Fruit fly (Drosophila melanogaster) whole organism, adult: ENCODE measurements around the gene Axs.
A peak's percentile ranks its signal among the peaks of the same experiment; 100 is the strongest.

Source experiments
- CG11617 ChIP-seq: fragments of 200-800 bp; sonication (Bioruptor generic); optimal IDR thresholded peaks from 2 replicates; lab custom pipeline; 2017; ENCODE audit warnings: mild to moderate bottlenecking, missing biosample characterization, missing genetic modification reagents, missing genetic modification characterization
- CG12768 ChIP-seq: fragments of 200-800 bp; sonication (Bioruptor generic); optimal IDR thresholded peaks from 2 replicates; lab custom pipeline; 2017; ENCODE audit warnings: missing biosample characterization, missing genetic modification characterization, mild to moderate bottlenecking, moderate library complexity, missing genetic modification reagents
- CG14711 ChIP-seq: fragments of 200-800 bp; sonication (Bioruptor generic); optimal IDR thresholded peaks from 2 replicates; lab custom pipeline; 2018; ENCODE audit warnings: missing biosample characterization, mild to moderate bottlenecking, missing genetic modification characterization, moderate library complexity
- CG1620 ChIP-seq: fragments of 200-800 bp; sonication (Bioruptor generic); optimal IDR thresholded peaks from 2 replicates; lab custom pipeline; 2016; ENCODE audit warnings: missing biosample characterization, missing genetic modification characterization
- CG33017 ChIP-seq: fragments of 200-800 bp; sonication (Bioruptor generic); optimal IDR thresholded peaks from 2 replicates; lab custom pipeline; 2018; ENCODE audit warnings: missing biosample characterization, mild to moderate bottlenecking, missing genetic modification characterization, moderate library complexity
- CG5204 ChIP-seq: fragments of 200-800 bp; sonication (Bioruptor generic); optimal IDR thresholded peaks from 2 replicates; lab custom pipeline; 2016; ENCODE audit warnings: missing biosample characterization, missing genetic modification characterization
- CG7045 ChIP-seq: fragments of 200-800 bp; sonication (Bioruptor generic); optimal IDR thresholded peaks from 2 replicates; lab custom pipeline; 2017; ENCODE audit warnings: missing biosample characterization, mild to moderate bottlenecking, missing genetic modification characterization
- CG7101 ChIP-seq: fragments of 200-800 bp; sonication (Bioruptor generic); optimal IDR thresholded peaks from 2 replicates; lab custom pipeline; 2018; ENCODE audit warnings: missing biosample characterization, mild to moderate bottlenecking, missing genetic modification characterization, moderate library complexity
- Clk ChIP-seq: fragments of 200-800 bp; sonication (Bioruptor generic); optimal IDR thresholded peaks from 2 replicates; lab custom pipeline; 2017; ENCODE audit warnings: missing biosample characterization, missing genetic modification characterization
- Crg-1 ChIP-seq: fragments of 200-800 bp; sonication (Bioruptor generic); optimal IDR thresholded peaks from 2 replicates; lab custom pipeline; 2016; ENCODE audit warnings: missing biosample characterization, missing genetic modification characterization
- Hr96 ChIP-seq: fragments of 200-800 bp; sonication (Bioruptor generic); optimal IDR thresholded peaks from 2 replicates; lab custom pipeline; 2016; ENCODE audit warnings: missing biosample characterization, missing genetic modification characterization
- Mnt ChIP-seq: fragments of 200-800 bp; sonication (Bioruptor generic); optimal IDR thresholded peaks from 2 replicates; lab custom pipeline; 2016; ENCODE audit warnings: missing biosample characterization, mild to moderate bottlenecking, missing genetic modification characterization
- bab1 ChIP-seq: fragments of 200-800 bp; sonication (Bioruptor generic); optimal IDR thresholded peaks from 3 replicates; lab custom pipeline; 2019; ENCODE audit warnings: missing biosample characterization, mild to moderate bottlenecking, missing genetic modification characterization, moderate library complexity
- cic ChIP-seq: fragments of 200-800 bp; sonication (Bioruptor generic); optimal IDR thresholded peaks from 2 replicates; lab custom pipeline; 2017; ENCODE audit warnings: missing biosample characterization, mild to moderate bottlenecking, missing genetic modification characterization, moderate library complexity
- cnc ChIP-seq, 2 experiments: fragments of >200 bp; optimal IDR thresholded peaks; 2 replicates each; lab custom pipeline; 2017
- kay ChIP-seq: fragments of 200-800 bp; sonication (Bioruptor generic); peaks from one replicate; lab custom pipeline; 2016; ENCODE audit warnings: missing biosample characterization, missing genetic modification characterization, borderline replicate concordance
- ovo ChIP-seq: fragments of 200-800 bp; sonication (Bioruptor generic); optimal IDR thresholded peaks from 2 replicates; lab custom pipeline; 2016; ENCODE audit warnings: missing biosample characterization, missing genetic modification characterization
- pad ChIP-seq: fragments of 200-800 bp; sonication (Bioruptor generic); optimal IDR thresholded peaks from 3 replicates; lab custom pipeline; 2017; ENCODE audit warnings: missing biosample characterization, missing genetic modification characterization, mild to moderate bottlenecking, moderate library complexity, missing genetic modification reagents
- tj ChIP-seq: fragments of 200-800 bp; sonication (Bioruptor generic); optimal IDR thresholded peaks from 3 replicates; lab custom pipeline; 2017; ENCODE audit warnings: missing biosample characterization, mild to moderate bottlenecking, missing genetic modification characterization, moderate library complexity
- toe ChIP-seq: fragments of 200-800 bp; sonication (Bioruptor generic); optimal IDR thresholded peaks from 2 replicates; lab custom pipeline; 2016; ENCODE audit warnings: missing biosample characterization, missing genetic modification characterization

Gene Axs

DNA sequence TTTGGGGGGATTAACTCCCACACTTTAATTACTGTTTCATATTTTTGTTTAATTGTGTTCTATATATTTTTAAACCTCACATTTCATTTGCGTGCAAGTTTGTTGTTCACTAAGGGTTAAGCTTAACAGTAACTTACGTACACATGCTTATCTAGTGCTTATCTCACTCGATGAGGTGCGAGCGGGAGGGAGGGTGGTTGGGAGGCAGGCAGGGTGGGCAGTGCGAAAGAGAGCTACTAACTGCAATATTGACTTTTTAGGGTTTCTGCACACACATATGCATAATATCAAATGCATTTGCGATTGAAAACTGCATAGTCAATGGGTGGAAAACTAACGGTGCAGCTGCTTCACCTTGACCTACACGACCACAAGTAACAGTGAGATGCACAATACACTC, 10.8 kb upstream of the Axs start:
- TF ChIP-seq CG7101 (tag; lab: Kevin White, UChicago): peak; percentile 8
- TF ChIP-seq CG33017: no peak
- no peak for TF ChIP-seq CG1620
- peak; percentile 23 for TF ChIP-seq CG11617
- peak; percentile 48 for TF ChIP-seq CG14711 (tag; lab: Kevin White, UChicago)
- no peak for TF ChIP-seq Clk
- peak; percentile 86 for TF ChIP-seq pad (GFP tag; lab: Kevin White, UChicago)
- no peak for TF ChIP-seq CG5204 (GFP tag; lab: Kevin White, UChicago)
- TF ChIP-seq bab1 (GFP tag; lab: Kevin White, UChicago): no peak
- peak; percentile 90 for TF ChIP-seq ovo (GFP tag; lab: Kevin White, UChicago)
- TF ChIP-seq cic: peak; percentile 36

- TF ChIP-seq pad (GFP tag; lab: Kevin White, UChicago) (peak; percentile 34), cnc (optimal IDR thresholded peaks at IDR 0.05; lab: Kevin White, UChicago) (no peak)
Measured at dm6 chrX:16693805-16694387, 10.2 kb upstream of the Axs start.

DNA sequence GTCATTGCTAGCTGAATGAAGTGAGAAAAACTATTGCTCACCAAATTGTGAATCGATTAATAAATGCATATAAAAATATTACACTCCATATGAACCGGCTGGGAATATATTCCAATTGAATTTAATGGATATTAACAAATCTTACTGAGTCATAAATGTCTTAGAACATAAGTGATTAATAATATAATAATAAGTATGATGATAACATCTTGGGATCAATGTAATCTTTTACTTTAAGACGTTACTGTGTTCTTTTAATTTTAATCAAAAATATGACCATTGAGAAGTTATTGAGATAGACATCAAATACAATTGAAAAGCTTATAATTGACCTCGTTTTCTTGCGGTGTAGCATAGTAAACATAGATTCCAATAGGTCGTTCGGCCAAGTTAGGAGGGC, 8.6 kb upstream of the Axs start:
- peak; percentile 0 for TF ChIP-seq CG7101 (tag; lab: Kevin White, UChicago)
- no peak for TF ChIP-seq cic
- peak; percentile 42 for TF ChIP-seq CG11617

DNA sequence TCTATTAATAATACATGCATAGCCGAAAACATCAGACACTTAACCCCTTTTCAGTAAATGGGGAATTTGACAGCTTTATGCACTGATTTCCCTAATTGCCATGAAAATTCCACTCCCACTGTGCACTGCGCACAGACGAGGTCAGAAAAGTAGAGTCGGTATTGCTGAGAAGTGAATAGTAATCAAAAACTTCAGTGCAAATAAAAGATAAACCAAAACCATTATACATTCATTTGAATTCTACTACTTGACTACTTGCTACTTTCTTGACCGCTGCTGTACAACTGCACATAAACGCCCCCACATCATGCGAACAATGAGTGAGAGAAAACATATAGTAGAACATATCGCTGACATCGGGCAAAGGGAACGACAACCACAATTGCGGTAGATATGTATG, 7.7 kb upstream of the Axs start:
- TF ChIP-seq kay (no peak), pad (GFP tag; lab: Kevin White, UChicago) (peak; percentile 22), CG7045 (peak; percentile 64), CG12768 (GFP tag; lab: Kevin White, UChicago) (peak; percentile 42), CG7101 (tag; lab: Kevin White, UChicago) (peak; percentile 73), Mnt (GFP tag; lab: Kevin White, UChicago) (no peak), CG1620 (no peak), Hr96 (no peak), CG11617 (no peak), tj (GFP tag; lab: Kevin White, UChicago) (peak; percentile 6), toe (GFP tag; lab: Kevin White, UChicago) (no peak), cic (no peak), CG14711 (tag; lab: Kevin White, UChicago) (peak; percentile 71), ovo (GFP tag; lab: Kevin White, UChicago) (no peak), CG33017 (peak; percentile 61), cnc (optimal IDR thresholded peaks at IDR 0.05; lab: Kevin White, UChicago) (no peak), bab1 (GFP tag; lab: Kevin White, UChicago) (peak; percentile 66), Clk (peak; percentile 19), Crg-1 (no peak), CG5204 (GFP tag; lab: Kevin White, UChicago) (peak; percentile 54)

- TF ChIP-seq kay: no peak
- TF ChIP-seq Clk: no peak
- no peak for TF ChIP-seq cnc (optimal IDR thresholded peaks at IDR 0.05; lab: Kevin White, UChicago)
- no peak for TF ChIP-seq CG14711 (tag; lab: Kevin White, UChicago)
- no peak for TF ChIP-seq Crg-1
- no peak for TF ChIP-seq CG1620
- no peak for TF ChIP-seq pad (GFP tag; lab: Kevin White, UChicago)
- no peak for TF ChIP-seq CG7045
- TF ChIP-seq ovo (GFP tag; lab: Kevin White, UChicago): no peak
- TF ChIP-seq CG5204 (GFP tag; lab: Kevin White, UChicago): no peak
- TF ChIP-seq CG11617: no peak
- TF ChIP-seq toe (GFP tag; lab: Kevin White, UChicago): no peak
- no peak for TF ChIP-seq CG7101 (tag; lab: Kevin White, UChicago)
- no peak for TF ChIP-seq CG33017
Measured at dm6 chrX:16690499-16690898, 6.8 kb upstream of the Axs start.

DNA sequence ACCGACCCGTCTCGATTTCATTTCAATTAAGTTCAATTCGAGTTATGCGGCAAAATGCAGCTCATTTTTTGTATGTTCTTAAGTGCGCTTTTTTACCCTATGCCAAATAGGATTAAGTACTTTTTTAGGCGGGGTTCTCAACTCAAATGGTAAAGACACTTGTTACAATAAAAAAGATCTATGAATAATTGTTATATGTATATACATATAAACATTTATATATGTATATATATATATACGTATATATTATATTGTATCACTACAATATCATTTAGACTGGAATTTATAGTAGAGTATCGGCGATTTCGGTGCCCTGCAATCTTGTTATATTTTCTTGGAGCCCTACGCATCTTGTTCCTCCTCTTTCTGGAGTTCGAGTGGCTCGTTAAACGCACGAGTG, 6.3 kb upstream of the Axs start:
- TF ChIP-seq CG5204 (GFP tag; lab: Kevin White, UChicago) (no peak), CG14711 (tag; lab: Kevin White, UChicago) (no peak)

DNA sequence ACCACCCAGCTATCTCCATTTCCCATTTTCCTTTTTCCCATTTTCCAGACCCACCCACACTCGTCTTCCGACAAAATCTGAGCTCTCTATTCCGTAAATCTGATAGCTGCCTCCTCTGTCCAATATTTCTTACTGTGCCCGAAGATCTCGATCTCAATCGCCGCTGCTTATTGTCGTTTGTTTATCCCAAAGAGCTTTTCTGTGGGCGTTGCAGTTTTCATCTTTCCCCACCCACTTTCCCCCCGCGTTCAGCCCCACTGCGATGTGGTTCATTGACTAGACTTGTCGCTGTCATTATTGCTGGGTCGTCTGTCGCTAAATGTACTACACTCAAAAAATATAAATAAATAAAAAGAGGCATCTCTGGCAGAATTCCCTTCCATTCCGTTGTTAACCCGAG, 5.6 kb upstream of the Axs start:
- TF ChIP-seq tj (GFP tag; lab: Kevin White, UChicago) (peak; percentile 56), CG12768 (GFP tag; lab: Kevin White, UChicago) (no peak)

dm6 chrX:16688106-16688459, 4.4 kb upstream of the Axs start:
- no peak for TF ChIP-seq CG14711 (tag; lab: Kevin White, UChicago)
- no peak for TF ChIP-seq CG1620
- TF ChIP-seq CG5204 (GFP tag; lab: Kevin White, UChicago): no peak
- TF ChIP-seq tj (GFP tag; lab: Kevin White, UChicago): no peak
- TF ChIP-seq bab1 (GFP tag; lab: Kevin White, UChicago): no peak
- TF ChIP-seq cnc (optimal IDR thresholded peaks at IDR 0.05; lab: Kevin White, UChicago): no peak
- no peak for TF ChIP-seq ovo (GFP tag; lab: Kevin White, UChicago)
- no peak for TF ChIP-seq Crg-1
- no peak for TF ChIP-seq CG11617
- no peak for TF ChIP-seq CG7101 (tag; lab: Kevin White, UChicago)
- TF ChIP-seq Mnt (GFP tag; lab: Kevin White, UChicago): no peak
- no peak for TF ChIP-seq pad (GFP tag; lab: Kevin White, UChicago)
- TF ChIP-seq cic: no peak
- TF ChIP-seq CG7045: no peak
- no peak for TF ChIP-seq toe (GFP tag; lab: Kevin White, UChicago)
